Worm (Caenorhabditis elegans) whole organism, young adult: ENCODE data around the gene C04C3.9.

Source experiments
- B0261.1 ChIP-seq: sonication (generic microtip); optimal IDR thresholded peaks from 2 replicates; lab custom pipeline; 2016; ENCODE audit warnings: mild to moderate bottlenecking, missing genetic modification characterization, moderate library complexity, missing compliant biosample characterization
- B0336.3 ChIP-seq: fragments of 200-800 bp; sonication (Bioruptor generic); IDR thresholded peaks from 2 replicates; pipeline ENCODE4 v1.3.6; 2022; ENCODE audit warnings: missing genetic modification characterization, missing compliant biosample characterization
- C17E4.6 ChIP-seq: fragments of 200-800 bp; sonication (Bioruptor generic); IDR thresholded peaks from 2 replicates; pipeline ENCODE4 v1.3.6; 2022; ENCODE audit warnings: missing genetic modification reagents, missing genetic modification characterization, missing compliant biosample characterization
- D2030.7 ChIP-seq: fragments of 200-800 bp; sonication (Bioruptor generic); IDR thresholded peaks from 2 replicates; pipeline ENCODE4 v1.3.6; 2022; ENCODE audit warnings: missing genetic modification reagents, missing genetic modification characterization, missing compliant biosample characterization
- F49E8.2 ChIP-seq: sonication (generic microtip); optimal IDR thresholded peaks from 3 replicates; lab custom pipeline; 2017; ENCODE audit warnings: missing genetic modification characterization, mild to moderate bottlenecking, missing compliant biosample characterization, antibody characterized with exemption, moderate library complexity; ENCODE audit not compliant: insufficient read depth
- K11D2.4 ChIP-seq: fragments of 200-800 bp; sonication (Bioruptor generic); IDR thresholded peaks from 2 replicates; pipeline ENCODE4 v1.3.6; 2022; ENCODE audit warnings: missing genetic modification reagents, missing genetic modification characterization, missing compliant biosample characterization
- Y56A3A.18 ChIP-seq: fragments of 200-800 bp; sonication (Bioruptor generic); IDR thresholded peaks from 2 replicates; pipeline ENCODE4 v1.3.6; 2022; ENCODE audit warnings: missing genetic modification reagents, missing genetic modification characterization, missing compliant biosample characterization
- Y67H2A.10 ChIP-seq: fragments of 200-800 bp; sonication (Bioruptor generic); conservative IDR thresholded peaks from 2 replicates; pipeline ENCODE4 v1.3.6; 2022; ENCODE audit warnings: missing genetic modification reagents, missing genetic modification characterization, missing compliant biosample characterization
- Y79H2A.3 ChIP-seq: fragments of 200-800 bp; sonication (Bioruptor generic); conservative IDR thresholded peaks from 2 replicates; pipeline ENCODE4 v1.3.6; 2022; ENCODE audit warnings: missing genetic modification reagents, missing genetic modification characterization, missing compliant biosample characterization
- cebp-1 ChIP-seq, 2 experiments: fragments of 200-800 bp in 1 of 2; sonication (Bioruptor generic) in 1 of 2; sonication (generic microtip) in 1 of 2; IDR thresholded peaks in 1 of 2; optimal IDR thresholded peaks in 1 of 2; 2 replicates each; pipeline versions ENCODE4 v1.3.6 to Lab custom; 2017 to 2022; ENCODE audit warnings: missing compliant biosample characterization in 2 of 2, missing genetic modification characterization in 2 of 2, mild to moderate bottlenecking in 1 of 2, missing genetic modification reagents in 1 of 2, moderate library complexity in 1 of 2
- ceh-100 ChIP-seq: fragments of 200-800 bp; sonication (Bioruptor generic); IDR thresholded peaks from 2 replicates; pipeline ENCODE4 v1.3.6; 2022; ENCODE audit warnings: missing genetic modification reagents, missing genetic modification characterization, missing compliant biosample characterization
- ceh-58 ChIP-seq: fragments of 200-800 bp; sonication (Bioruptor generic); IDR thresholded peaks from 2 replicates; pipeline ENCODE4 v1.3.6; 2022; ENCODE audit warnings: missing genetic modification characterization, missing compliant biosample characterization
- dpl-1 ChIP-seq: fragments of 150-350 bp; optimal IDR thresholded peaks from 2 replicates; lab custom pipeline; 2014; ENCODE audit warnings: missing biosample characterization, missing genetic modification reagents, missing genetic modification characterization
- efl-1 ChIP-seq: fragments of 150-350 bp; optimal IDR thresholded peaks from 2 replicates; lab custom pipeline; 2014; ENCODE audit warnings: missing biosample characterization, missing genetic modification reagents, missing genetic modification characterization
- hmg-1.2 ChIP-seq: fragments of 200-800 bp; sonication (Bioruptor generic); IDR thresholded peaks from 2 replicates; pipeline ENCODE4 v1.3.6; 2022; ENCODE audit warnings: missing genetic modification reagents, missing genetic modification characterization, missing compliant biosample characterization
- hmg-20 ChIP-seq: fragments of 200-800 bp; sonication (Bioruptor generic); IDR thresholded peaks from 2 replicates; pipeline ENCODE4 v1.3.6; 2022; ENCODE audit warnings: missing genetic modification reagents, missing genetic modification characterization, missing compliant biosample characterization
- lag-1 ChIP-seq: fragments of 200-800 bp; sonication (Bioruptor generic); IDR thresholded peaks from 2 replicates; pipeline ENCODE4 v1.3.6; 2022; ENCODE audit warnings: missing genetic modification reagents, missing genetic modification characterization, missing compliant biosample characterization
- lsy-27 ChIP-seq: sonication (generic microtip); optimal IDR thresholded peaks from 2 replicates; lab custom pipeline; 2017; ENCODE audit warnings: missing genetic modification characterization, mild to moderate bottlenecking, missing compliant biosample characterization, antibody characterized with exemption, missing genotype, borderline replicate concordance; ENCODE audit not compliant: insufficient read depth
- madf-8 ChIP-seq: fragments of 200-800 bp; sonication (Bioruptor generic); conservative IDR thresholded peaks from 2 replicates; pipeline ENCODE4 v1.3.6; 2022; ENCODE audit warnings: missing genetic modification reagents, missing genetic modification characterization, missing compliant biosample characterization
- mcd-1 ChIP-seq: fragments of 200-800 bp; sonication (Bioruptor generic); IDR thresholded peaks from 2 replicates; pipeline ENCODE4 v1.3.6; 2022; ENCODE audit warnings: missing genetic modification reagents, missing genetic modification characterization, missing compliant biosample characterization
- mxl-1 ChIP-seq: sonication (generic microtip); optimal IDR thresholded peaks from 2 replicates; lab custom pipeline; 2016; ENCODE audit warnings: missing genetic modification characterization, missing compliant biosample characterization
- nfyb-1 ChIP-seq: fragments of 200-800 bp; sonication (Bioruptor generic); IDR thresholded peaks from 2 replicates; pipeline ENCODE4 v1.3.6; 2022; ENCODE audit warnings: missing genetic modification reagents, missing genetic modification characterization, missing compliant biosample characterization
- nhr-27 ChIP-seq: fragments of 200-800 bp; sonication (Bioruptor generic); optimal IDR thresholded peaks from 2 replicates; lab custom pipeline; 2018; ENCODE audit warnings: mild to moderate bottlenecking, missing genetic modification characterization, moderate library complexity, missing compliant biosample characterization
- nhr-80 ChIP-seq: sonication (generic microtip); optimal IDR thresholded peaks from 2 replicates; lab custom pipeline; 2016; ENCODE audit warnings: missing genetic modification characterization, missing compliant biosample characterization
- rpc-1 ChIP-seq, 2 experiments: fragments of 150-350 bp in 1 of 2; sonication (generic microtip) in 1 of 2; optimal IDR thresholded peaks; 2 replicates each; lab custom pipeline; 2014 to 2018; ENCODE audit warnings: missing biosample characterization in 1 of 2, missing genetic modification characterization in 1 of 2, missing genetic modification reagents in 1 of 2, missing genotype in 1 of 2
- sdz-38 ChIP-seq: sonication (generic microtip); optimal IDR thresholded peaks from 2 replicates; lab custom pipeline; 2016; ENCODE audit warnings: missing genotype, missing genetic modification characterization, missing compliant biosample characterization
- snpc-1.1 ChIP-seq: sonication (generic microtip); optimal IDR thresholded peaks from 2 replicates; lab custom pipeline; 2017; ENCODE audit warnings: missing genetic modification characterization, mild to moderate bottlenecking, missing compliant biosample characterization, antibody characterized with exemption, moderate library complexity, missing genotype, missing genetic modification reagents; ENCODE audit not compliant: insufficient read depth
- snpc-3.4 ChIP-seq: sonication (generic microtip); optimal IDR thresholded peaks from 2 replicates; lab custom pipeline; 2017; ENCODE audit warnings: missing genetic modification characterization, mild to moderate bottlenecking, missing compliant biosample characterization, antibody characterized with exemption, moderate library complexity, missing genotype, missing genetic modification reagents
- snpc-4 ChIP-seq, 5 experiments: fragments of 150-350 bp in 1 of 5; sonication (generic microtip) in 4 of 5; optimal IDR thresholded peaks; 2 replicates each; lab custom pipeline; 2014 to 2018; ENCODE audit warnings: missing genetic modification characterization in 5 of 5, missing biosample characterization in 3 of 5, antibody characterized with exemption in 2 of 5, mild to moderate bottlenecking in 2 of 5, missing compliant biosample characterization in 2 of 5, missing genotype in 2 of 5, moderate library complexity in 2 of 5, missing genetic modification reagents in 1 of 5
- tbp1 ChIP-seq: fragments of 200-800 bp; sonication (Bioruptor generic); optimal IDR thresholded peaks from 2 replicates; lab custom pipeline; 2018; ENCODE audit warnings: mild to moderate bottlenecking, missing genetic modification characterization, missing compliant biosample characterization
- zim-3 ChIP-seq: sonication (generic microtip); optimal IDR thresholded peaks from 2 replicates; lab custom pipeline; 2017; ENCODE audit warnings: mild to moderate bottlenecking, missing genetic modification characterization, moderate library complexity, missing compliant biosample characterization

The C04C3.9 gene

DNA sequence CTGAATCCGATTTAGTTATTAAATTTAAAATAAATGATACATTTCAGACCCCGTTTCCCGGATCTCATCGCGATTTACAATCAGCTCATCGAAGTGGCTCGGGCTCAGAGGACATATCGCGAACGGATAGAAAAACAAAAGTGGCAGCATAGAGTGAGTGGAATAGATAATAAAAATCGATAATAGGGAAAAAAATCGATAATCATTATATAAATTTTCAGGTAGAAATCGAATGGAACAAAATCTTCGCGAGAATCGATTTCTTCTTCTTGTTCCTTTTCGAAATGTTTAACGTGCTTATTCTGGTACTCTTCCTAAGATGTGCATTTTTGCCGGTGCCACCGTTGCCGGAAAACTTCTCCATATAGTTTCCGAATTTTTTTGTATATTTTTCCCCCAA lies 9.6 kb downstream of the C04C3.9 start:
- TF ChIP-seq madf-8 (GFP tag; lab: Robert Waterston, UW) (no peak), hmg-20 (GFP tag; lab: Robert Waterston, UW) (no peak)

- TF ChIP-seq nhr-80 (tag; lab: Kevin White, UChicago) (no peak), mcd-1 (GFP tag; lab: Robert Waterston, UW) (no peak), Y67H2A.10 (no peak), hmg-1.2 (GFP tag; lab: Robert Waterston, UW) (no peak), snpc-1.1 (tag; lab: Kevin White, UChicago) (no peak), B0336.3 (GFP tag; lab: Robert Waterston, UW) (no peak), mxl-1 (tag; lab: Kevin White, UChicago) (no peak), sdz-38 (no peak), B0261.1 (tag; lab: Kevin White, UChicago) (no peak), snpc-4 (GFP tag; optimal IDR thresholded peaks at IDR 0.05; lab: Kevin White, UChicago) (no peak), snpc-4 (tag; optimal IDR thresholded peaks at IDR 0.05; lab: Kevin White, UChicago) (no peak), snpc-3.4 (tag; lab: Kevin White, UChicago) (no peak), efl-1 (GFP tag; lab: Kevin White, UChicago) (no peak), lag-1 (GFP tag; lab: Robert Waterston, UW) (no peak), F49E8.2 (tag; lab: Kevin White, UChicago) (no peak)
These were observed 13.0 kb downstream of the C04C3.9 start, which contains the start of gene lgc-9 for ce11 chrIV:3415383-3415782. lgc-9 (plus strand) TSS chrIV:3415683.

ce11 chrIV:3400941-3401340 lies 27.4 kb downstream of the C04C3.9 start:
- TF ChIP-seq snpc-3.4 (tag; lab: Kevin White, UChicago) (no peak), nfyb-1 (GFP tag; lab: Robert Waterston, UW) (no peak), snpc-4 (GFP tag; optimal IDR thresholded peaks at IDR 0.05; lab: Kevin White, UChicago) (no peak), snpc-4 (tag; optimal IDR thresholded peaks at IDR 0.05; lab: Kevin White, UChicago) (no peak), tbp1 (GFP tag; lab: Kevin White, UChicago) (no peak), zim-3 (tag; lab: Kevin White, UChicago) (no peak), Y56A3A.18 (GFP tag; lab: Robert Waterston, UW) (no peak), lsy-27 (tag; lab: Kevin White, UChicago) (no peak), D2030.7 (GFP tag; lab: Robert Waterston, UW) (no peak), mcd-1 (GFP tag; lab: Robert Waterston, UW) (no peak), dpl-1 (no peak), ceh-100 (GFP tag; lab: Robert Waterston, UW) (no peak), Y79H2A.3 (GFP tag; lab: Robert Waterston, UW) (no peak), B0261.1 (tag; lab: Kevin White, UChicago) (no peak), rpc-1 (optimal IDR thresholded peaks at IDR 0.05; lab: Kevin White, UChicago) (no peak), rpc-1 (tag; optimal IDR thresholded peaks at IDR 0.05; lab: Kevin White, UChicago) (no peak), nhr-27 (tag; lab: Kevin White, UChicago) (no peak), K11D2.4 (no peak), sdz-38 (no peak), cebp-1 (GFP tag; IDR thresholded peaks at IDR 0.05; lab: Robert Waterston, UW) (no peak), cebp-1 (tag; optimal IDR thresholded peaks at IDR 0.05; lab: Kevin White, UChicago) (no peak), ceh-58 (GFP tag; lab: Robert Waterston, UW) (no peak), C17E4.6 (GFP tag; lab: Robert Waterston, UW) (no peak)
